Worm (Caenorhabditis elegans): ENCODE data around the gene ugt-37.

ce11 chrV:7150570-7150969, 5.5 kb upstream of the ugt-37 start, which contains the start of gene F10D2.8:
- TF ChIP-seq aly-2 (tag; optimal IDR thresholded peaks at IDR 0.05) (no peak), mdl-1 (tag; optimal IDR thresholded peaks at IDR 0.05) (no peak), nfya-1 (tag; optimal IDR thresholded peaks at IDR 0.05; ENCODE audit: insufficient read depth) (no peak), nhr-43 (tag; optimal IDR thresholded peaks at IDR 0.05; ENCODE audit: poor library complexity, severe bottlenecking) (no peak), nhr-76 (tag; optimal IDR thresholded peaks at IDR 0.05) (no peak), nhr-11 (tag; optimal IDR thresholded peaks at IDR 0.05) (no peak), fkh-10 (GFP tag; optimal IDR thresholded peaks at IDR 0.05) (no peak), elt-2 (tag; optimal IDR thresholded peaks at IDR 0.05) (peak; percentile 89), ceh-9 (tag; optimal IDR thresholded peaks at IDR 0.05) (no peak), pha-4 (tag; optimal IDR thresholded peaks at IDR 0.05) (peak; percentile 35), tbx-2 (tag; optimal IDR thresholded peaks at IDR 0.05) (no peak)

Measured in whole organism, L3 larva.